Fruit fly (Drosophila melanogaster) whole organism, embryonic: ENCODE data around the gene Ptp36E.

Source experiments
- Adf1 ChIP-seq: fragments of 200-800 bp; sonication (Bioruptor generic); IDR thresholded peaks from 2 replicates; pipeline ENCODE4 v1.3.6; 2022; ENCODE audit warnings: missing biosample characterization, missing genetic modification characterization
- CG10959 ChIP-seq: fragments of 200-800 bp; sonication (Bioruptor generic); IDR thresholded peaks from 2 replicates; pipeline ENCODE4 v1.3.6; 2022; ENCODE audit warnings: missing biosample characterization, missing genetic modification characterization
- CG11247 ChIP-seq: fragments of 200-800 bp; sonication (Bioruptor generic); IDR thresholded peaks from 2 replicates; pipeline ENCODE4 v1.3.6; 2022; ENCODE audit warnings: missing biosample characterization, missing genetic modification characterization
- CG12659 ChIP-seq: fragments of 200-800 bp; sonication (Bioruptor generic); optimal IDR thresholded peaks from 3 replicates; lab custom pipeline; 2017; ENCODE audit warnings: mild to moderate bottlenecking, missing biosample characterization, missing genetic modification reagents, missing genetic modification characterization
- CG14050 ChIP-seq: fragments of 200-800 bp; sonication (Bioruptor generic); IDR thresholded peaks from 3 replicates; pipeline ENCODE4 v1.3.6; 2022; ENCODE audit warnings: missing biosample characterization, missing genetic modification characterization
- CG15514 ChIP-seq: fragments of 200-800 bp; sonication (Bioruptor generic); optimal IDR thresholded peaks from 3 replicates; lab custom pipeline; 2017; ENCODE audit warnings: missing biosample characterization, missing genetic modification characterization, mild to moderate bottlenecking, moderate library complexity, missing genetic modification reagents
- CG18011 ChIP-seq: fragments of 200-800 bp; sonication (Bioruptor generic); optimal IDR thresholded peaks from 2 replicates; lab custom pipeline; 2017; ENCODE audit warnings: missing biosample characterization, missing genetic modification characterization, mild to moderate bottlenecking, moderate library complexity, missing genotype
- CG18619 ChIP-seq: fragments of 200-800 bp; sonication (Bioruptor generic); optimal IDR thresholded peaks from 3 replicates; lab custom pipeline; 2017; ENCODE audit warnings: missing biosample characterization, mild to moderate bottlenecking, missing genetic modification characterization
- CG2120 ChIP-seq: fragments of 200-800 bp; sonication (Bioruptor generic); optimal IDR thresholded peaks from 3 replicates; lab custom pipeline; 2016; ENCODE audit warnings: missing biosample characterization, missing genetic modification characterization
- CG2129 ChIP-seq: fragments of 200-800 bp; sonication (Bioruptor generic); IDR thresholded peaks from 2 replicates; pipeline ENCODE4 v1.3.6; 2022; ENCODE audit warnings: missing biosample characterization, missing genetic modification characterization; ENCODE audit not compliant: partially characterized antibody
- CG30403 ChIP-seq: fragments of 200-800 bp; sonication (Bioruptor generic); optimal IDR thresholded peaks from 3 replicates; lab custom pipeline; 2016; ENCODE audit warnings: missing biosample characterization, missing genetic modification characterization
- CG3163 ChIP-seq: fragments of 200-800 bp; sonication (Bioruptor generic); optimal IDR thresholded peaks from 3 replicates; lab custom pipeline; 2016; ENCODE audit warnings: missing biosample characterization, missing genetic modification characterization
- CG32532 ChIP-seq: fragments of 200-800 bp; sonication (Bioruptor generic); IDR thresholded peaks from 2 replicates; pipeline ENCODE4 v1.3.6; 2022; ENCODE audit warnings: missing biosample characterization, missing genetic modification characterization
- CG4617 ChIP-seq: fragments of 200-800 bp; sonication (Bioruptor generic); optimal IDR thresholded peaks from 3 replicates; lab custom pipeline; 2016; ENCODE audit warnings: missing biosample characterization, missing genetic modification characterization, borderline replicate concordance
- CG4854 ChIP-seq: fragments of 200-800 bp; sonication (Bioruptor generic); optimal IDR thresholded peaks from 2 replicates; lab custom pipeline; 2016; ENCODE audit warnings: missing biosample characterization, missing genetic modification characterization, inconsistent platforms
- CG6175 ChIP-seq: fragments of 200-800 bp; sonication (Bioruptor generic); IDR thresholded peaks from 3 replicates; pipeline ENCODE4 v1.3.6; 2022; ENCODE audit warnings: missing biosample characterization, missing genetic modification characterization
- CG6813 ChIP-seq: fragments of 200-800 bp; sonication (Bioruptor generic); optimal IDR thresholded peaks from 2 replicates; lab custom pipeline; 2017; ENCODE audit warnings: missing biosample characterization, missing genetic modification characterization, mild to moderate bottlenecking, moderate library complexity, missing genetic modification reagents
- CG7372 ChIP-seq: fragments of 200-800 bp; sonication (Bioruptor generic); IDR thresholded peaks from 2 replicates; pipeline ENCODE4 v1.3.6; 2022; ENCODE audit warnings: missing biosample characterization, missing genetic modification characterization
- CG7786 ChIP-seq: fragments of 200-800 bp; sonication (Bioruptor generic); optimal IDR thresholded peaks from 2 replicates; lab custom pipeline; 2016; ENCODE audit warnings: missing biosample characterization, missing genetic modification characterization
- CG9437 ChIP-seq: fragments of 200-800 bp; sonication (Bioruptor generic); optimal IDR thresholded peaks from 2 replicates; lab custom pipeline; 2018; ENCODE audit warnings: missing biosample characterization, mild to moderate bottlenecking, missing genetic modification characterization
- Camta ChIP-seq: fragments of 200-800 bp; sonication (Bioruptor generic); optimal IDR thresholded peaks from 2 replicates; lab custom pipeline; 2016; ENCODE audit warnings: missing biosample characterization, missing genetic modification characterization
- CrebB ChIP-seq: fragments of 200-800 bp; sonication (Bioruptor generic); optimal IDR thresholded peaks from 3 replicates; lab custom pipeline; 2018; ENCODE audit warnings: missing biosample characterization, mild to moderate bottlenecking, missing genetic modification characterization
- D19B ChIP-seq: fragments of 200-800 bp; sonication (Bioruptor generic); optimal IDR thresholded peaks from 2 replicates; lab custom pipeline; 2017; ENCODE audit warnings: missing biosample characterization, mild to moderate bottlenecking, missing genetic modification characterization
- Dip2 ChIP-seq: fragments of 200-800 bp; sonication (Bioruptor generic); IDR thresholded peaks from 2 replicates; pipeline ENCODE4 v1.3.6; 2022; ENCODE audit warnings: missing biosample characterization, missing genetic modification characterization
- Eip74EF ChIP-seq, 2 experiments: fragments of 200-800 bp in 1 of 2; fragments of >200 bp in 1 of 2; sonication (Bioruptor generic) in 1 of 2; optimal IDR thresholded peaks; 2 replicates each; lab custom pipeline; 2017 to 2019; ENCODE audit warnings: missing biosample characterization in 2 of 2, missing genetic modification characterization in 2 of 2, mild to moderate bottlenecking in 1 of 2, moderate library complexity in 1 of 2
- Fer1 ChIP-seq: fragments of 200-800 bp; sonication (Bioruptor generic); optimal IDR thresholded peaks from 2 replicates; lab custom pipeline; 2017; ENCODE audit warnings: missing biosample characterization, mild to moderate bottlenecking, missing genetic modification characterization
- Hmr ChIP-seq: fragments of 200-800 bp; sonication (Bioruptor generic); optimal IDR thresholded peaks from 3 replicates; lab custom pipeline; 2017; ENCODE audit warnings: mild to moderate bottlenecking, missing biosample characterization, missing genetic modification reagents, missing genetic modification characterization
- Med ChIP-seq: fragments of 200-800 bp; sonication (Bioruptor generic); peaks from one replicate; lab custom pipeline; 2016; ENCODE audit warnings: missing biosample characterization, missing genetic modification characterization, mild to moderate bottlenecking, inconsistent platforms, moderate library complexity
- Mes4 ChIP-seq: fragments of 200-800 bp; sonication (Bioruptor generic); optimal IDR thresholded peaks from 2 replicates; lab custom pipeline; 2016; ENCODE audit warnings: missing biosample characterization, missing genetic modification characterization
- Myb ChIP-seq: fragments of 200-800 bp; sonication (Bioruptor generic); optimal IDR thresholded peaks from 2 replicates; lab custom pipeline; 2016; ENCODE audit warnings: missing biosample characterization, missing genetic modification characterization
- NC2α ChIP-seq: fragments of 200-800 bp; sonication (Bioruptor generic); optimal IDR thresholded peaks from 2 replicates; lab custom pipeline; 2016; ENCODE audit warnings: missing biosample characterization, missing genetic modification characterization
- TFAM ChIP-seq: fragments of 200-800 bp; sonication (Bioruptor generic); optimal IDR thresholded peaks from 2 replicates; lab custom pipeline; 2017; ENCODE audit warnings: missing biosample characterization, missing genetic modification characterization, inconsistent platforms
- amos ChIP-seq: fragments of 200-800 bp; sonication (Bioruptor generic); IDR thresholded peaks from 2 replicates; pipeline ENCODE4 v1.3.6; 2022; ENCODE audit warnings: missing biosample characterization, missing genetic modification characterization; ENCODE audit not compliant: partially characterized antibody
- ash1 ChIP-seq: fragments of 200-800 bp; sonication (Bioruptor generic); optimal IDR thresholded peaks from 2 replicates; lab custom pipeline; 2018; ENCODE audit warnings: missing biosample characterization, mild to moderate bottlenecking, missing genetic modification characterization
- bcd ChIP-seq: fragments of 200-800 bp; sonication (Bioruptor generic); optimal IDR thresholded peaks from 2 replicates; lab custom pipeline; 2017; ENCODE audit warnings: missing biosample characterization, mild to moderate bottlenecking, missing genetic modification characterization
- cad ChIP-seq: fragments of >200 bp; optimal IDR thresholded peaks from 2 replicates; lab custom pipeline; 2017; ENCODE audit warnings: missing biosample characterization, missing genetic modification characterization
- chinmo ChIP-seq: fragments of 200-800 bp; sonication (Bioruptor generic); IDR thresholded peaks from 4 replicates; pipeline ENCODE4 v1.3.6; 2022; ENCODE audit warnings: missing biosample characterization, missing genetic modification characterization; ENCODE audit not compliant: partially characterized antibody
- crc ChIP-seq: fragments of 200-800 bp; sonication (Bioruptor generic); optimal IDR thresholded peaks from 2 replicates; lab custom pipeline; 2016; ENCODE audit warnings: missing biosample characterization, missing genetic modification characterization
- disco-r ChIP-seq: fragments of 200-800 bp; sonication (Bioruptor generic); optimal IDR thresholded peaks from 2 replicates; lab custom pipeline; 2016; ENCODE audit warnings: missing biosample characterization, missing genetic modification characterization
- gcm2 ChIP-seq: fragments of 200-800 bp; sonication (Bioruptor generic); optimal IDR thresholded peaks from 2 replicates; lab custom pipeline; 2016; ENCODE audit warnings: missing biosample characterization, missing genetic modification characterization
- gem ChIP-seq: fragments of 200-800 bp; sonication (Bioruptor generic); optimal IDR thresholded peaks from 2 replicates; lab custom pipeline; 2019; ENCODE audit warnings: missing biosample characterization, mild to moderate bottlenecking, missing genetic modification characterization, moderate library complexity
- otp ChIP-seq: fragments of 200-800 bp; sonication (Bioruptor generic); IDR thresholded peaks from 3 replicates; pipeline ENCODE4, ENCODE4 v1.3.6; 2022; ENCODE audit warnings: missing biosample characterization, missing genetic modification characterization
- peb ChIP-seq: fragments of 200-800 bp; sonication (Bioruptor generic); IDR thresholded peaks from 2 replicates; pipeline ENCODE4 v1.3.6; 2022; ENCODE audit warnings: missing biosample characterization, missing genetic modification characterization
- pho ChIP-seq: fragments of 200-800 bp; sonication (Bioruptor generic); optimal IDR thresholded peaks from 2 replicates; lab custom pipeline; 2016; ENCODE audit warnings: missing biosample characterization, missing genetic modification characterization
- ranshi ChIP-seq: fragments of 200-800 bp; sonication (Bioruptor generic); IDR thresholded peaks from 2 replicates; pipeline ENCODE4 v1.3.6; 2022; ENCODE audit warnings: missing biosample characterization, missing genetic modification characterization
- scrt ChIP-seq: fragments of 200-800 bp; sonication (Bioruptor generic); optimal IDR thresholded peaks from 2 replicates; lab custom pipeline; 2018; ENCODE audit warnings: missing biosample characterization, mild to moderate bottlenecking, missing genetic modification characterization, moderate library complexity
- sqz ChIP-seq: fragments of 200-800 bp; sonication (Bioruptor generic); optimal IDR thresholded peaks from 3 replicates; lab custom pipeline; 2018; ENCODE audit warnings: missing biosample characterization, mild to moderate bottlenecking, missing genetic modification characterization
- sr ChIP-seq: fragments of 200-800 bp; sonication (Bioruptor generic); IDR thresholded peaks from 3 replicates; pipeline ENCODE4 v1.3.6; 2022; ENCODE audit warnings: missing biosample characterization, missing genetic modification characterization
- sug ChIP-seq: fragments of 200-800 bp; optimal IDR thresholded peaks from 2 replicates; lab custom pipeline; 2019; ENCODE audit warnings: missing biosample characterization, mild to moderate bottlenecking, missing genetic modification characterization, moderate library complexity
- trem ChIP-seq: fragments of 200-800 bp; optimal IDR thresholded peaks from 3 replicates; lab custom pipeline; 2019; ENCODE audit warnings: missing biosample characterization, mild to moderate bottlenecking, missing genetic modification characterization, moderate library complexity
- wor ChIP-seq: fragments of 200-800 bp; sonication (Bioruptor generic); IDR thresholded peaks from 2 replicates; pipeline ENCODE4 v1.3.6; 2022; ENCODE audit warnings: missing biosample characterization, missing genetic modification characterization

Ptp36E gene

DNA sequence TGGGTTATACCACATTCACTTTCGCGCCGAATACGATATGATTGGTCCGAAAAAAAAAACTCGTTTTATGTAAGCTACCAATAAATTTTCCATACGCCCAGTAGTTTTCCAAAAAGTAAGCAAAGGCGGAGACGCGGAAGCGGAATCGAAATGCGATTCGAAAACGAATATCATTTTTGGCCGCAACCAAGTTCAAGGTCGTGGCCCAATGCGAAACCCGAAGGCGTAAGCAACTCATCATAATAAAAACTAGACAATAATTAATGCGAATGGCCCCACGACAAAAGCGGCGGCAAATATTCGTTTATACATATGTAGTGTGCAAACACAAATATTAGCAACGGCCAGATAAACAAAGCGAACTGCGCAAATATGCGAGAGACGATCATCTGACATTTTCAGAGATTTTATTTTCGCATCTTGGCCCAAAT lies 48.4 kb downstream of the Ptp36E start (continued):
- TF ChIP-seq otp (GFP tag; lab: Robert Waterston, UW), result 0 out of 3 replicates have a peak, but pooled peaks have one; percentile 10
- peak; percentile 17; the same call in 1 of the 2 replicates for TF ChIP-seq CG11247
- TF ChIP-seq sr (GFP tag; lab: Robert Waterston, UW), result peak; percentile 43; the same call in 2 of the 3 replicates
- TF ChIP-seq Hmr (GFP tag; lab: Kevin White, UChicago), result peak; percentile 83
- peak; percentile 37; the same call in 1 of the 2 replicates for TF ChIP-seq CG32532 (GFP tag; lab: Robert Waterston, UW)
- peak; percentile 93 for TF ChIP-seq Med
- TF ChIP-seq chinmo (GFP tag; lab: Robert Waterston, UW), result peak; percentile 87; the same call in 3 of the 4 replicates
- TF ChIP-seq CG6813 (GFP tag; lab: Kevin White, UChicago), result peak; percentile 45
- TF ChIP-seq Eip74EF (GFP tag; optimal IDR thresholded peaks at IDR 0.05; lab: Kevin White, UChicago), result peak in 1 of 2 experiments; percentile 99
- peak; percentile 38; the same call in 1 of the 2 replicates for TF ChIP-seq Adf1 (GFP tag; lab: Robert Waterston, UW)
- no peak for TF ChIP-seq gem (tag; lab: Kevin White, UChicago)
- peak; percentile 45 for TF ChIP-seq Fer1 (GFP tag; lab: Kevin White, UChicago)
- no peak for TF ChIP-seq trem
- no peak for TF ChIP-seq Dip2 (GFP tag; lab: Robert Waterston, UW)
- no peak for TF ChIP-seq wor (GFP tag; lab: Robert Waterston, UW)
- TF ChIP-seq gcm2, result no peak
- TF ChIP-seq ash1 (GFP tag; lab: Kevin White, UChicago), result peak; percentile 18
- peak; percentile 48 for TF ChIP-seq CG18619 (GFP tag; lab: Kevin White, UChicago)
- TF ChIP-seq bcd, result peak; percentile 31
- peak; percentile 33 for TF ChIP-seq CG4854 (GFP tag; lab: Kevin White, UChicago)
- peak; percentile 51 for TF ChIP-seq CG18011
- no peak for TF ChIP-seq Mes4
- no peak for TF ChIP-seq CG7372 (GFP tag; lab: Robert Waterston, UW)
- TF ChIP-seq cad (GFP tag; lab: Kevin White, UChicago), result no peak
- no peak for TF ChIP-seq CG10959
- no peak for TF ChIP-seq TFAM (GFP tag; lab: Kevin White, UChicago)
- TF ChIP-seq peb (GFP tag; lab: Robert Waterston, UW), result no peak
- no peak for TF ChIP-seq CG14050 (GFP tag; lab: Robert Waterston, UW)
- TF ChIP-seq sug (tag; lab: Kevin White, UChicago), result peak; percentile 47
- no peak for TF ChIP-seq sqz (GFP tag; lab: Kevin White, UChicago)
- TF ChIP-seq Myb (GFP tag; lab: Kevin White, UChicago), result peak; percentile 14
- peak; percentile 33; the same call in 1 of the 2 replicates for TF ChIP-seq ranshi (GFP tag; lab: Robert Waterston, UW)
- TF ChIP-seq amos, result no peak
- peak; percentile 27 for TF ChIP-seq CG12659
- TF ChIP-seq disco-r (GFP tag; lab: Kevin White, UChicago), result peak; percentile 42
- no peak for TF ChIP-seq CG2129 (GFP tag; lab: Robert Waterston, UW)
- no peak for TF ChIP-seq crc (GFP tag; lab: Kevin White, UChicago)
- TF ChIP-seq CG30403 (GFP tag; lab: Kevin White, UChicago), result no peak
- TF ChIP-seq D19B (GFP tag; lab: Kevin White, UChicago), result peak; percentile 24
- peak; percentile 14 for TF ChIP-seq CG3163 (GFP tag; lab: Kevin White, UChicago)
- TF ChIP-seq CG4617, result no peak
- TF ChIP-seq NC2α (GFP tag; lab: Kevin White, UChicago), result no peak
- TF ChIP-seq CG7786 (GFP tag; lab: Kevin White, UChicago), result peak; percentile 39
- TF ChIP-seq CG6175, result no peak
- TF ChIP-seq CG9437, result no peak
- peak; percentile 67 for TF ChIP-seq pho
- TF ChIP-seq CG15514, result peak; percentile 58
- peak; percentile 7 for TF ChIP-seq scrt
- TF ChIP-seq Camta (GFP tag; lab: Kevin White, UChicago), result no peak
- TF ChIP-seq CG2120, result peak; percentile 67
- TF ChIP-seq CrebB (tag; lab: Kevin White, UChicago), result peak; percentile 18
